Worm (Caenorhabditis elegans) whole organism, L1 larva: ENCODE results near the gene tra-2.

Experiments
- C04F5.9 ChIP-seq: sonication (generic microtip); optimal IDR thresholded peaks from 2 replicates; lab custom pipeline; 2016; ENCODE audit warnings: missing genetic modification characterization, missing compliant biosample characterization
- Y116A8C.19 ChIP-seq: sonication (generic microtip); optimal IDR thresholded peaks from 2 replicates; lab custom pipeline; 2016; ENCODE audit warnings: missing compliant biosample characterization, missing genetic modification characterization, borderline replicate concordance
- alr-1 ChIP-seq: fragments of 200-800 bp; sonication (Bioruptor generic); optimal IDR thresholded peaks from 2 replicates; lab custom pipeline; 2018; ENCODE audit warnings: borderline replicate concordance, mild to moderate bottlenecking, missing genetic modification characterization, missing compliant biosample characterization
- ceh-63 ChIP-seq: fragments of 200-800 bp; sonication (Bioruptor generic); optimal IDR thresholded peaks from 2 replicates; lab custom pipeline; 2018; ENCODE audit warnings: mild to moderate bottlenecking, missing genetic modification characterization, missing compliant biosample characterization
- ceh-8 ChIP-seq: fragments of 200-800 bp; sonication (Bioruptor generic); optimal IDR thresholded peaks from 2 replicates; lab custom pipeline; 2018; ENCODE audit warnings: mild to moderate bottlenecking, missing genetic modification characterization, moderate library complexity, missing compliant biosample characterization
- ceh-82 ChIP-seq, 3 experiments: fragments of 150-350 bp in 1 of 3; sonication (generic microtip) in 2 of 3; optimal IDR thresholded peaks; 2 replicates each; lab custom pipeline; 2014 to 2017; ENCODE audit warnings: missing biosample characterization in 3 of 3, missing genetic modification characterization in 3 of 3
- ceh-88 ChIP-seq: fragments of 200-800 bp; sonication (Bioruptor generic); IDR thresholded peaks from 2 replicates; pipeline ENCODE4 v1.3.6; 2022; ENCODE audit warnings: missing genetic modification characterization, missing compliant biosample characterization
- ceh-90 ChIP-seq: sonication (generic microtip); optimal IDR thresholded peaks from 2 replicates; lab custom pipeline; 2016; ENCODE audit warnings: missing genetic modification characterization, missing compliant biosample characterization
- ces-1 ChIP-seq: fragments of 150-350 bp; optimal IDR thresholded peaks from 2 replicates; lab custom pipeline; 2014; ENCODE audit warnings: missing biosample characterization, missing genetic modification reagents, missing genetic modification characterization
- efl-3 ChIP-seq: fragments of 200-800 bp; sonication (Bioruptor generic); optimal IDR thresholded peaks from 2 replicates; lab custom pipeline; 2018; ENCODE audit warnings: mild to moderate bottlenecking, missing genetic modification characterization, missing compliant biosample characterization
- egl-27 ChIP-seq, 2 experiments: fragments of 150-350 bp in 1 of 2; sonication (generic microtip); optimal IDR thresholded peaks; 3 replicates each; lab custom pipeline; 2017 to 2018; ENCODE audit warnings: missing biosample characterization in 2 of 2, missing genetic modification characterization in 2 of 2, missing genetic modification reagents in 2 of 2
- ets-5 ChIP-seq: fragments of 200-800 bp; sonication (Bioruptor generic); IDR thresholded peaks from 2 replicates; pipeline ENCODE4 v1.3.6; 2022; ENCODE audit warnings: missing genetic modification characterization, missing compliant biosample characterization
- fkh-10 ChIP-seq: sonication (generic microtip); optimal IDR thresholded peaks from 2 replicates; lab custom pipeline; 2017; ENCODE audit warnings: missing biosample characterization, missing genetic modification reagents, missing genetic modification characterization
- fkh-4 ChIP-seq: sonication (generic microtip); optimal IDR thresholded peaks from 2 replicates; lab custom pipeline; 2016; ENCODE audit warnings: missing compliant biosample characterization, missing genetic modification characterization, borderline replicate concordance
- fkh-8 ChIP-seq: sonication (generic microtip); optimal IDR thresholded peaks from 2 replicates; lab custom pipeline; 2016; ENCODE audit warnings: mild to moderate bottlenecking, missing genetic modification characterization, missing compliant biosample characterization
- hlh-17 ChIP-seq: fragments of 200-800 bp; sonication (Bioruptor generic); optimal IDR thresholded peaks from 2 replicates; lab custom pipeline; 2018; ENCODE audit warnings: missing genetic modification characterization, mild to moderate bottlenecking, missing compliant biosample characterization, moderate library complexity, borderline replicate concordance
- jun-1 ChIP-seq: fragments of 150-350 bp; optimal IDR thresholded peaks from 2 replicates; lab custom pipeline; 2014; ENCODE audit warnings: missing biosample characterization, missing genetic modification reagents, missing genetic modification characterization
- lin-13 ChIP-seq: fragments of 150-350 bp; optimal IDR thresholded peaks from 2 replicates; lab custom pipeline; 2014; ENCODE audit warnings: missing biosample characterization, missing genetic modification reagents, missing genetic modification characterization
- lin-14 ChIP-seq: fragments of 200-800 bp; sonication (Bioruptor generic); optimal IDR thresholded peaks from 2 replicates; lab custom pipeline; 2018; ENCODE audit warnings: mild to moderate bottlenecking, missing genetic modification characterization, moderate library complexity, missing compliant biosample characterization
- lin-15B ChIP-seq: fragments of 150-350 bp; sonication (generic microtip); optimal IDR thresholded peaks from 3 replicates; lab custom pipeline; 2014; ENCODE audit warnings: missing biosample characterization, missing genetic modification characterization
- lin-35 ChIP-seq, 2 experiments: fragments of 150-350 bp; optimal IDR thresholded peaks; 2 replicates each; lab custom pipeline; 2014; ENCODE audit warnings: missing biosample characterization in 2 of 2, missing genetic modification characterization in 2 of 2, missing genetic modification reagents in 2 of 2
- lin-39 ChIP-seq: fragments of 150-350 bp; optimal IDR thresholded peaks from 2 replicates; lab custom pipeline; 2014; ENCODE audit warnings: missing biosample characterization, missing genetic modification reagents, missing genetic modification characterization
- mab-9 ChIP-seq: fragments of 200-800 bp; sonication (Bioruptor generic); IDR thresholded peaks from 2 replicates; pipeline ENCODE4 v1.3.6; 2022; ENCODE audit warnings: missing genetic modification reagents, missing genetic modification characterization, missing compliant biosample characterization
- mep-1 ChIP-seq: fragments of 150-350 bp; optimal IDR thresholded peaks from 2 replicates; lab custom pipeline; 2014; ENCODE audit warnings: missing biosample characterization, missing genetic modification characterization
- nhr-11 ChIP-seq: fragments of 150-350 bp; optimal IDR thresholded peaks from 2 replicates; lab custom pipeline; 2014; ENCODE audit warnings: missing biosample characterization, missing genetic modification characterization
- nhr-12 ChIP-seq: sonication (generic microtip); optimal IDR thresholded peaks from 2 replicates; lab custom pipeline; 2017; ENCODE audit warnings: missing biosample characterization, missing genetic modification characterization
- nhr-19 ChIP-seq: fragments of 200-800 bp; sonication (Bioruptor generic); conservative IDR thresholded peaks from 2 replicates; pipeline ENCODE4 v1.3.6; 2022; ENCODE audit warnings: missing genetic modification characterization, missing compliant biosample characterization
- nhr-28 ChIP-seq: fragments of 150-350 bp; optimal IDR thresholded peaks from 2 replicates; lab custom pipeline; 2014; ENCODE audit warnings: missing biosample characterization, missing genetic modification characterization
- nhr-47 ChIP-seq: sonication (generic microtip); optimal IDR thresholded peaks from 2 replicates; lab custom pipeline; 2016; ENCODE audit warnings: mild to moderate bottlenecking, missing genetic modification characterization, moderate library complexity, missing compliant biosample characterization
- nhr-71 ChIP-seq: sonication (generic microtip); optimal IDR thresholded peaks from 2 replicates; lab custom pipeline; 2016; ENCODE audit warnings: mild to moderate bottlenecking, missing genetic modification characterization, moderate library complexity, missing compliant biosample characterization
- nhr-77 ChIP-seq: fragments of 150-350 bp; optimal IDR thresholded peaks from 2 replicates; lab custom pipeline; 2014; ENCODE audit warnings: missing biosample characterization, missing genetic modification characterization
- nhr-84 ChIP-seq: sonication (generic microtip); optimal IDR thresholded peaks from 2 replicates; lab custom pipeline; 2017; ENCODE audit warnings: missing biosample characterization, missing genetic modification characterization
- nhr-90 ChIP-seq: sonication (generic microtip); optimal IDR thresholded peaks from 2 replicates; lab custom pipeline; 2016; ENCODE audit warnings: mild to moderate bottlenecking, missing genetic modification characterization, missing compliant biosample characterization; ENCODE audit not compliant: poor library complexity
- pag-3 ChIP-seq: sonication (generic microtip); optimal IDR thresholded peaks from 2 replicates; lab custom pipeline; 2017; ENCODE audit warnings: missing genetic modification characterization, mild to moderate bottlenecking, missing compliant biosample characterization, antibody characterized with exemption, borderline replicate concordance; ENCODE audit not compliant: insufficient read depth
- pax-3 ChIP-seq: fragments of 200-800 bp; sonication (Bioruptor generic); optimal IDR thresholded peaks from 2 replicates; lab custom pipeline; 2018; ENCODE audit warnings: mild to moderate bottlenecking, missing genetic modification characterization, moderate library complexity, missing compliant biosample characterization
- pqm-1 ChIP-seq: sonication (generic microtip); optimal IDR thresholded peaks from 3 replicates; lab custom pipeline; 2017; ENCODE audit warnings: missing biosample characterization, missing genetic modification characterization
- rnt-1 ChIP-seq: sonication (generic microtip); optimal IDR thresholded peaks from 2 replicates; lab custom pipeline; 2016; ENCODE audit warnings: mild to moderate bottlenecking, missing genetic modification characterization, moderate library complexity, missing compliant biosample characterization
- skn-1 ChIP-seq: fragments of 150-350 bp; optimal IDR thresholded peaks from 2 replicates; lab custom pipeline; 2014; ENCODE audit warnings: missing biosample characterization, missing genetic modification characterization
- snpc-4 ChIP-seq: fragments of 150-350 bp; optimal IDR thresholded peaks from 2 replicates; lab custom pipeline; 2014; ENCODE audit warnings: missing biosample characterization, missing genetic modification characterization
- snu-23 ChIP-seq: sonication (generic microtip); optimal IDR thresholded peaks from 2 replicates; lab custom pipeline; 2016; ENCODE audit warnings: missing genetic modification characterization, missing compliant biosample characterization
- sptf-1 ChIP-seq: fragments of 150-350 bp; optimal IDR thresholded peaks from 2 replicates; lab custom pipeline; 2014; ENCODE audit warnings: missing biosample characterization, missing genetic modification characterization
- swsn-7 ChIP-seq: sonication (generic microtip); optimal IDR thresholded peaks from 2 replicates; lab custom pipeline; 2016; ENCODE audit warnings: missing genetic modification characterization, missing compliant biosample characterization
- tlp-1 ChIP-seq: fragments of 150-350 bp; optimal IDR thresholded peaks from 2 replicates; lab custom pipeline; 2014; ENCODE audit warnings: missing biosample characterization, missing genetic modification characterization
- unc-30 ChIP-seq: sonication (generic microtip); optimal IDR thresholded peaks from 2 replicates; lab custom pipeline; 2017; ENCODE audit warnings: missing biosample characterization, missing genetic modification characterization
- unc-62 ChIP-seq: fragments of 150-350 bp; optimal IDR thresholded peaks from 2 replicates; lab custom pipeline; 2014; ENCODE audit warnings: missing biosample characterization, missing genetic modification reagents, missing genetic modification characterization
- unc-98 ChIP-seq: fragments of 200-800 bp; sonication (Bioruptor generic); IDR thresholded peaks from 2 replicates; pipeline ENCODE4 v1.3.6; 2022; ENCODE audit warnings: missing genetic modification characterization, missing compliant biosample characterization
- vab-15 ChIP-seq: sonication (generic microtip); optimal IDR thresholded peaks from 2 replicates; lab custom pipeline; 2017; ENCODE audit warnings: missing genotype, mild to moderate bottlenecking, missing genetic modification characterization, missing compliant biosample characterization
- zag-1 ChIP-seq: fragments of 150-350 bp; optimal IDR thresholded peaks from 2 replicates; lab custom pipeline; 2014; ENCODE audit warnings: missing biosample characterization, missing genetic modification characterization
- ztf-4 ChIP-seq: fragments of 150-350 bp; optimal IDR thresholded peaks from 2 replicates; lab custom pipeline; 2014; ENCODE audit warnings: missing biosample characterization, missing genetic modification characterization

Gene tra-2

DNA sequence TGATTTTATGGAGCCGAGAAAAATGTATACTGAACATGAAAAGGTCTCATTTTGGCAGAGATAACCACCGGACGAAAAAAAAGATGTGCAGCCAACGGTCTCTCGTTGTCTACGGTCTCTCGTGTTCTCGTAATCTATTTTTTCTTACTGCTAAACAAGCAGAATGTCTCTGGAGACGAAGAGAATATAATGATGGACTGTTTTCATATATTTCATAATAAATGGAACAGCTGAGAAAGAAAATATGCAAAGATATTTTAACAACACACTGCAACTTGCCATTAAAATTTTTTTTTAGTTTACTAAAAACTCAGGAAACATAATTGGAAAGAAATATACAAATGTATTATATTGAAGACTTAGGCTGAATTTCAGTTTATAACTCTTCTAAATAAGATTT is 35.4 kb downstream of the tra-2 start:
- no peak for TF ChIP-seq nhr-11 (tag; lab: Kevin White, UChicago)
- peak; percentile 7 for TF ChIP-seq mep-1 (tag; lab: Kevin White, UChicago)
- TF ChIP-seq ets-5 (GFP tag; lab: Robert Waterston, UW): no peak
- TF ChIP-seq mab-9 (GFP tag; lab: Robert Waterston, UW): no peak
- TF ChIP-seq egl-27 (tag; optimal IDR thresholded peaks at IDR 0.05; lab: Kevin White, UChicago): no peak
- TF ChIP-seq hlh-17 (GFP tag; lab: Kevin White, UChicago): no peak
- TF ChIP-seq nhr-71 (tag; lab: Kevin White, UChicago): peak; percentile 1
- no peak for TF ChIP-seq rnt-1 (tag; lab: Kevin White, UChicago)
- no peak for TF ChIP-seq ztf-4
- no peak for TF ChIP-seq vab-15
- no peak for TF ChIP-seq nhr-19 (GFP tag; lab: Robert Waterston, UW)
- peak; percentile 19 for TF ChIP-seq snpc-4 (tag; lab: Kevin White, UChicago)
- no peak for TF ChIP-seq ceh-90 (tag; lab: Kevin White, UChicago)
- no peak for TF ChIP-seq ceh-82 (tag; optimal IDR thresholded peaks at IDR 0.05; lab: Kevin White, UChicago)
- no peak for TF ChIP-seq nhr-12
- peak; percentile 17 for TF ChIP-seq lin-14 (GFP tag; lab: Kevin White, UChicago)
- no peak for TF ChIP-seq ceh-8 (GFP tag; lab: Kevin White, UChicago)

DNA sequence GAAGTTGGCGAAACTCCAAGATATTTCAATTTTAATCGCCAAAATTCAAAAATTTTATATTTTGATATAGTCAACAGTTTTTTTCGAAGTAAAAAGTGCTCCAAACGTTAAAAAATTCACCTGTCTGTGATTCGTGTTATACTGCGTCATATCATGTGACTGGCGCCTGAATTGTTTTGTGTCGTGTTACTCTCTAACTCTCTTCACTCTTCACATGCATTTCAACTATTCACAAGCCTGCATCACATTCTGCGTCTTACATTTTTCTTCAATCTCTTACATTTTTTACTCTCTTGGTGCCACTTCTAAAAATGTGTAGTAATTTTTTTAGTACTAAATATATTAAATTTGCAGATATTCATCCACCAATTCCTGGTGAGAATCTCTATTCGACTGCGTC is 37.1 kb downstream of the tra-2 start, which contains the start of gene flcn-1:
Gene flcn-1, plus strand, starts transcription at position 348 of the 400 bp plus-strand sequence.
- peak; percentile 15 for TF ChIP-seq snpc-4 (tag; lab: Kevin White, UChicago)
- TF ChIP-seq Y116A8C.19 (tag; lab: Kevin White, UChicago): no peak
- TF ChIP-seq ces-1 (GFP tag; lab: Kevin White, UChicago): no peak
- no peak for TF ChIP-seq ceh-90 (tag; lab: Kevin White, UChicago)
- TF ChIP-seq tlp-1: no peak
- no peak for TF ChIP-seq skn-1 (tag; lab: Kevin White, UChicago)
- TF ChIP-seq lin-15B (tag; lab: Kevin White, UChicago): no peak
- TF ChIP-seq sptf-1: no peak
- no peak for TF ChIP-seq unc-62 (GFP tag; lab: Kevin White, UChicago)
- peak; percentile 74 for TF ChIP-seq snu-23
- TF ChIP-seq pag-3: no peak
- no peak for TF ChIP-seq vab-15
- TF ChIP-seq unc-98 (GFP tag; lab: Robert Waterston, UW): no peak
- no peak for TF ChIP-seq egl-27 (tag; optimal IDR thresholded peaks at IDR 0.05; lab: Kevin White, UChicago)
- no peak for TF ChIP-seq zag-1 (tag; lab: Kevin White, UChicago)
- no peak for TF ChIP-seq pax-3 (tag; lab: Kevin White, UChicago)
- TF ChIP-seq ceh-82 (tag; optimal IDR thresholded peaks at IDR 0.05; lab: Kevin White, UChicago): peak in 1 of 3 experiments; percentile 10
- peak; percentile 67 for TF ChIP-seq nhr-47
- TF ChIP-seq jun-1 (tag; lab: Kevin White, UChicago): no peak
- TF ChIP-seq lin-13 (GFP tag; lab: Kevin White, UChicago): peak; percentile 29
- TF ChIP-seq lin-14 (GFP tag; lab: Kevin White, UChicago): peak; percentile 85
- no peak for TF ChIP-seq fkh-4 (tag; lab: Kevin White, UChicago)
- no peak for TF ChIP-seq hlh-17 (GFP tag; lab: Kevin White, UChicago)
- no peak for TF ChIP-seq ceh-63 (GFP tag; lab: Kevin White, UChicago)
- TF ChIP-seq fkh-8: peak; percentile 81
- TF ChIP-seq fkh-10 (GFP tag; lab: Kevin White, UChicago): no peak
- no peak for TF ChIP-seq alr-1 (tag; lab: Kevin White, UChicago)
- TF ChIP-seq unc-30: no peak
- no peak for TF ChIP-seq nhr-77 (tag; lab: Kevin White, UChicago)
- TF ChIP-seq lin-39 (tag; lab: Kevin White, UChicago): peak; percentile 6
- no peak for TF ChIP-seq nhr-12
- no peak for TF ChIP-seq nhr-28 (tag; lab: Kevin White, UChicago)
- peak; percentile 41 for TF ChIP-seq nhr-90
- peak; percentile 61 for TF ChIP-seq swsn-7 (tag; lab: Kevin White, UChicago)
- no peak for TF ChIP-seq nhr-84 (tag; lab: Kevin White, UChicago)
- TF ChIP-seq nhr-19 (GFP tag; lab: Robert Waterston, UW): peak; percentile 42
- TF ChIP-seq nhr-71 (tag; lab: Kevin White, UChicago): peak; percentile 78
- no peak for TF ChIP-seq pqm-1
- no peak for TF ChIP-seq efl-3 (GFP tag; lab: Kevin White, UChicago)
- TF ChIP-seq ceh-88 (GFP tag; lab: Robert Waterston, UW): no peak
- peak; percentile 55 to 60 for TF ChIP-seq lin-35 (GFP tag; optimal IDR thresholded peaks at IDR 0.05; lab: Kevin White, UChicago)
- TF ChIP-seq C04F5.9 (tag; lab: Kevin White, UChicago): peak; percentile 68
